Fruit fly (Drosophila melanogaster): ENCODE measurements around the gene ea.

- peak; percentile 70 for TF ChIP-seq pad (GFP tag; optimal IDR thresholded peaks at IDR 0.05)
- no peak for TF ChIP-seq CG5204 (GFP tag; optimal IDR thresholded peaks at IDR 0.05)
- TF ChIP-seq Crg-1 (GFP tag; optimal IDR thresholded peaks at IDR 0.05), result peak; percentile 85
- peak; percentile 53 for TF ChIP-seq CG33017 (tag; optimal IDR thresholded peaks at IDR 0.05)
- peak; percentile 42 for TF ChIP-seq CG7045 (GFP tag; optimal IDR thresholded peaks at IDR 0.05)
- TF ChIP-seq ovo (GFP tag; optimal IDR thresholded peaks at IDR 0.05), result peak; percentile 49
- TF ChIP-seq Hr96 (GFP tag; optimal IDR thresholded peaks at IDR 0.05), result peak; percentile 72
These were observed 43.3 kb downstream of the ea start, which contains the start of the genes Ccm3 and CG6136 for dm6 chr3R:15371833-15372232.
